Fruit fly (Drosophila melanogaster) whole organism, adult: ENCODE results near the gene Spn.

Experiments
- CG11617 ChIP-seq: fragments of 200-800 bp; sonication (Bioruptor generic); optimal IDR thresholded peaks from 2 replicates; lab custom pipeline; 2017; ENCODE audit warnings: mild to moderate bottlenecking, missing biosample characterization, missing genetic modification reagents, missing genetic modification characterization
- CG12768 ChIP-seq: fragments of 200-800 bp; sonication (Bioruptor generic); optimal IDR thresholded peaks from 2 replicates; lab custom pipeline; 2017; ENCODE audit warnings: missing biosample characterization, missing genetic modification characterization, mild to moderate bottlenecking, moderate library complexity, missing genetic modification reagents
- CG14711 ChIP-seq: fragments of 200-800 bp; sonication (Bioruptor generic); optimal IDR thresholded peaks from 2 replicates; lab custom pipeline; 2018; ENCODE audit warnings: missing biosample characterization, mild to moderate bottlenecking, missing genetic modification characterization, moderate library complexity
- CG1620 ChIP-seq: fragments of 200-800 bp; sonication (Bioruptor generic); optimal IDR thresholded peaks from 2 replicates; lab custom pipeline; 2016; ENCODE audit warnings: missing biosample characterization, missing genetic modification characterization
- CG33017 ChIP-seq: fragments of 200-800 bp; sonication (Bioruptor generic); optimal IDR thresholded peaks from 2 replicates; lab custom pipeline; 2018; ENCODE audit warnings: missing biosample characterization, mild to moderate bottlenecking, missing genetic modification characterization, moderate library complexity
- CG5204 ChIP-seq: fragments of 200-800 bp; sonication (Bioruptor generic); optimal IDR thresholded peaks from 2 replicates; lab custom pipeline; 2016; ENCODE audit warnings: missing biosample characterization, missing genetic modification characterization
- CG7045 ChIP-seq: fragments of 200-800 bp; sonication (Bioruptor generic); optimal IDR thresholded peaks from 2 replicates; lab custom pipeline; 2017; ENCODE audit warnings: missing biosample characterization, mild to moderate bottlenecking, missing genetic modification characterization
- CG7101 ChIP-seq: fragments of 200-800 bp; sonication (Bioruptor generic); optimal IDR thresholded peaks from 2 replicates; lab custom pipeline; 2018; ENCODE audit warnings: missing biosample characterization, mild to moderate bottlenecking, missing genetic modification characterization, moderate library complexity
- Clk ChIP-seq: fragments of 200-800 bp; sonication (Bioruptor generic); optimal IDR thresholded peaks from 2 replicates; lab custom pipeline; 2017; ENCODE audit warnings: missing biosample characterization, missing genetic modification characterization
- Crg-1 ChIP-seq: fragments of 200-800 bp; sonication (Bioruptor generic); optimal IDR thresholded peaks from 2 replicates; lab custom pipeline; 2016; ENCODE audit warnings: missing biosample characterization, missing genetic modification characterization
- Hr96 ChIP-seq: fragments of 200-800 bp; sonication (Bioruptor generic); optimal IDR thresholded peaks from 2 replicates; lab custom pipeline; 2016; ENCODE audit warnings: missing biosample characterization, missing genetic modification characterization
- Mnt ChIP-seq: fragments of 200-800 bp; sonication (Bioruptor generic); optimal IDR thresholded peaks from 2 replicates; lab custom pipeline; 2016; ENCODE audit warnings: missing biosample characterization, mild to moderate bottlenecking, missing genetic modification characterization
- bab1 ChIP-seq: fragments of 200-800 bp; sonication (Bioruptor generic); optimal IDR thresholded peaks from 3 replicates; lab custom pipeline; 2019; ENCODE audit warnings: missing biosample characterization, mild to moderate bottlenecking, missing genetic modification characterization, moderate library complexity
- cic ChIP-seq: fragments of 200-800 bp; sonication (Bioruptor generic); optimal IDR thresholded peaks from 2 replicates; lab custom pipeline; 2017; ENCODE audit warnings: missing biosample characterization, mild to moderate bottlenecking, missing genetic modification characterization, moderate library complexity
- cnc ChIP-seq, 2 experiments: fragments of >200 bp; optimal IDR thresholded peaks; 2 replicates each; lab custom pipeline; 2017
- kay ChIP-seq: fragments of 200-800 bp; sonication (Bioruptor generic); peaks from one replicate; lab custom pipeline; 2016; ENCODE audit warnings: missing biosample characterization, missing genetic modification characterization, borderline replicate concordance
- ovo ChIP-seq: fragments of 200-800 bp; sonication (Bioruptor generic); optimal IDR thresholded peaks from 2 replicates; lab custom pipeline; 2016; ENCODE audit warnings: missing biosample characterization, missing genetic modification characterization
- pad ChIP-seq: fragments of 200-800 bp; sonication (Bioruptor generic); optimal IDR thresholded peaks from 3 replicates; lab custom pipeline; 2017; ENCODE audit warnings: missing biosample characterization, missing genetic modification characterization, mild to moderate bottlenecking, moderate library complexity, missing genetic modification reagents
- tj ChIP-seq: fragments of 200-800 bp; sonication (Bioruptor generic); optimal IDR thresholded peaks from 3 replicates; lab custom pipeline; 2017; ENCODE audit warnings: missing biosample characterization, mild to moderate bottlenecking, missing genetic modification characterization, moderate library complexity
- toe ChIP-seq: fragments of 200-800 bp; sonication (Bioruptor generic); optimal IDR thresholded peaks from 2 replicates; lab custom pipeline; 2016; ENCODE audit warnings: missing biosample characterization, missing genetic modification characterization

Spn gene

DNA sequence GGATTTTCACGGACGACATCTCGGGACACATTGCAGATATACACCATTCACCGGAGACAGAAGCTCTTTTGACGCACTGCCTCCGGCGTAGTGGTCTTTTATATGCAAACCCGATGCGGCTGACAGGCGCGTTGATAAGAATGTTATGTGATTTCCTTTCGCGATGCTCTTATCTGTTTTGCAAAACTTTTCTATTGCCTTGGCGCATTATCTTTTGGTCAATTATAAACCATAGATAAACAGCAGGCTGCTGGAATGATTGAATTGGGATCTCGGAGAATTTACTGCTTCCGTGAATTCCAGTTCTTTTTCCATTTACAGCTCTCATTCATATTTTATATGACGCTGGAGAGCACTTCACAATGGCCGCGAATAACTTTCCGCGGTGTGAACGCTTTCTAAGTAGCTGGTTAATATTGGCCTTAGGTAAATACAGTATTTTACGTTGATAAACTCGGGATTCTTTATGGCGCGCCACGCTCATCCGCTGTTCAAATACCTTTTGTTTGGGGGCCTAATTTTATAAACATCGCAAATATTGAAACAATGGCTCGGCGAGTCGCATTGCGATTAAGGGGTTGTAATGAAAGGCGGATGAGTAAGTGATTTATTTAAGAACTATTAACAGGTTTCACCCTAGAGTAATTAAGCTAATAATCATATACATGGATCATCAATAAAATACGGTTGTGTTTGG is 78.4 kb downstream of the Spn start, which contains the start of gene CG16762:
Gene CG16762, minus strand, starts transcription at position 51 of the 697 bp plus-strand sequence.
- TF ChIP-seq ovo (peak; percentile 79), pad (GFP tag; lab: Kevin White, UChicago) (peak; percentile 71), toe (GFP tag; lab: Kevin White, UChicago) (peak; percentile 74), CG1620 (GFP tag; lab: Kevin White, UChicago) (peak; percentile 77), cic (peak; percentile 88), cnc (optimal IDR thresholded peaks at IDR 0.05; lab: Kevin White, UChicago) (no peak), CG7101 (peak; percentile 90), CG11617 (GFP tag; lab: Kevin White, UChicago) (peak; percentile 90), Mnt (GFP tag; lab: Kevin White, UChicago) (peak; percentile 83), Clk (GFP tag; lab: Kevin White, UChicago) (peak; percentile 66), kay (peak; percentile 96), CG12768 (GFP tag; lab: Kevin White, UChicago) (peak; percentile 90), CG5204 (GFP tag; lab: Kevin White, UChicago) (peak; percentile 62), Hr96 (peak; percentile 56), bab1 (GFP tag; lab: Kevin White, UChicago) (no peak), CG33017 (tag; lab: Kevin White, UChicago) (peak; percentile 89), Crg-1 (GFP tag; lab: Kevin White, UChicago) (peak; percentile 87), CG7045 (GFP tag; lab: Kevin White, UChicago) (peak; percentile 95), tj (GFP tag; lab: Kevin White, UChicago) (peak; percentile 38), CG14711 (tag; lab: Kevin White, UChicago) (peak; percentile 80)

DNA sequence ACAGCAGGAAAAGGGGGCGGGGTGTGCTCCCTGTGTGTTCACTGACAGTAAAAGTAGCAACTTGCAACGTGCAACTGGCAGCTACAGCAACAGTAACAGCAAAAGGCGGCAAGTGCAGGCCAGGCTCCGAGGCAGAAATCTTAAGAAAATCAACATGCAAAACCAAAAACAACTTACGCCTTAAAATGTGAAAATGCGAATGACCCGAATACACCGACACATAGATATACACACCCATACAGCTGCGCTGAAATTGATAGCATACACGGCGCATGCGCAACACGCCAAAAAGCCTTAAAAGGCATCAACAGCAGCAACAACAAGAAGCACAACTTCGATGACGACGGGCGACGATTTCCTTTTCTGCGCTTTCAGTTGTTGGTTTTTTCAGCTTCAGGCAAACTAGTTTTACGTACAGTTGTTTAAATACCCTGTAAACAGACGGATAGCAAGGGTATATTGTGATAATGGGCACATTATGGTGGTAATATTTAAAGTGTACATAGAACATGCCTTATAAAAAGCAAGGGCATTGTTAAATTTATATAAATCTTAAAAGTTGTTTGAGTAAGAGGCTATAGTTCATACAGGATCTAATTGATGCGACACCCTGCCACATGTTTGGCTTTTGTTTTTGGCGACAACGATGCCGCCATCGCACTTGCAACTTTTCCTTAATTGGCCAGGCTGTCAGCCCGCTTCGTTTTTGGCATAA is 81.6 kb downstream of the Spn start:
- TF ChIP-seq kay (peak; percentile 24), tj (GFP tag; lab: Kevin White, UChicago) (no peak)

dm6 chr3L:2470735-2471395 is 83.2 kb downstream of the Spn start:
- TF ChIP-seq cnc (optimal IDR thresholded peaks at IDR 0.05; lab: Kevin White, UChicago) (no peak), CG12768 (GFP tag; lab: Kevin White, UChicago) (no peak), ovo (no peak), Clk (GFP tag; lab: Kevin White, UChicago) (no peak), tj (GFP tag; lab: Kevin White, UChicago) (no peak), kay (no peak), CG11617 (GFP tag; lab: Kevin White, UChicago) (no peak), Hr96 (no peak), CG14711 (tag; lab: Kevin White, UChicago) (no peak), CG7101 (no peak)

DNA sequence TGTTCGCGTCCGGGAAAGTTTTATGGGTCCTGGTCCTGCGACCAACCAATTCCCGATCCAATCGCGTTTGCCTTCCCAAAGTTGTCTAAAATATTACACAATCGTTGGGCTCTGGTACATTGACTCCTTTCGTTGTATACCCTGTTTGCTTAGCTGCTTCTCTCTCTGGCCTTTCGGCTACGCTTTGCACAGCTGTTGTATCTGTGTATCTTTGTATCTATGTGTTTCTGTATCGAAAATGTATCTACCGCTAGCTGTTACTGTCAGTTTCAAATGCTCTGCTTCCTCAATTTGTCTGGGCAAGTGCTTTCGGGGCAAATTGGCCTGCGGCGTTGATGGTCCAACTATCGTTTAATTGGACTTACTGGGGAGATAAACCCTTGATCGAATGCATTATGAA is 84.4 kb downstream of the Spn start:
- TF ChIP-seq CG33017 (tag; lab: Kevin White, UChicago) (no peak), pad (GFP tag; lab: Kevin White, UChicago) (no peak), Hr96 (no peak), cic (no peak), tj (GFP tag; lab: Kevin White, UChicago) (no peak), CG7101 (no peak), toe (GFP tag; lab: Kevin White, UChicago) (no peak), CG12768 (GFP tag; lab: Kevin White, UChicago) (no peak), Crg-1 (GFP tag; lab: Kevin White, UChicago) (no peak), CG1620 (GFP tag; lab: Kevin White, UChicago) (no peak), kay (no peak), bab1 (GFP tag; lab: Kevin White, UChicago) (no peak)

DNA sequence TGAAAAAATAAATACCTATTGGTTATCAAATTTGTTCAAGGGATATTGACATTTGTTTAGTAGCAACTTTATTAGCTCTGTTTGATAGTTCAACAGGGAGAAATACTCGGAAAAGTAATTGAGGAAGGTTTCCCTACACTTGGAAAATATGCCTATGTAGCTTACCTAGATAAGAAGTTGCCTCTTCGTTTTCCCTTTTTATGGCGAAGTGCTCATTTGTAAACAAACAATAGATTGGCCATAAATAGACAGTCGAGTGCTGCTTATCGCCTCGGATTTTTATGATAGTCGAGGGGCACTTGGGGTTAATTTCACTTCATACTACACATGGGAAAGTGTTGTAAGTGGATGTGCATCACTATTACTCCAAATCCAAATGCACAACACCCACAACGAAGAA is 85.6 kb downstream of the Spn start:
- TF ChIP-seq ovo (peak; percentile 16), kay (peak; percentile 6), CG7101 (peak; percentile 23), pad (GFP tag; lab: Kevin White, UChicago) (no peak), Clk (GFP tag; lab: Kevin White, UChicago) (peak; percentile 31), cic (peak; percentile 32), Mnt (GFP tag; lab: Kevin White, UChicago) (no peak), bab1 (GFP tag; lab: Kevin White, UChicago) (no peak), CG1620 (GFP tag; lab: Kevin White, UChicago) (no peak), CG12768 (GFP tag; lab: Kevin White, UChicago) (peak; percentile 66), Crg-1 (GFP tag; lab: Kevin White, UChicago) (no peak), CG5204 (GFP tag; lab: Kevin White, UChicago) (no peak)

dm6 chr3L:2467424-2467838 is 86.7 kb downstream of the Spn start:
- TF ChIP-seq CG12768 (GFP tag; lab: Kevin White, UChicago) (no peak), Clk (GFP tag; lab: Kevin White, UChicago) (no peak), kay (no peak), pad (GFP tag; lab: Kevin White, UChicago) (peak; percentile 69), toe (GFP tag; lab: Kevin White, UChicago) (no peak), cic (no peak), CG1620 (GFP tag; lab: Kevin White, UChicago) (peak; percentile 43), CG11617 (GFP tag; lab: Kevin White, UChicago) (peak; percentile 51), cnc (optimal IDR thresholded peaks at IDR 0.05; lab: Kevin White, UChicago) (no peak), tj (GFP tag; lab: Kevin White, UChicago) (peak; percentile 94), CG14711 (tag; lab: Kevin White, UChicago) (peak; percentile 68), Mnt (GFP tag; lab: Kevin White, UChicago) (no peak), ovo (peak; percentile 8), Crg-1 (GFP tag; lab: Kevin White, UChicago) (no peak), CG5204 (GFP tag; lab: Kevin White, UChicago) (no peak), bab1 (GFP tag; lab: Kevin White, UChicago) (peak; percentile 92), CG7101 (peak; percentile 71), CG7045 (GFP tag; lab: Kevin White, UChicago) (peak; percentile 14), Hr96 (no peak), CG33017 (tag; lab: Kevin White, UChicago) (peak; percentile 27)
